Worm (Caenorhabditis elegans) whole organism, L4/young adult: ENCODE results near the gene wdr-48.

Experiments
- W03F9.2 ChIP-seq: fragments of 150-350 bp; optimal IDR thresholded peaks from 2 replicates; lab custom pipeline; 2014; ENCODE audit warnings: missing biosample characterization, missing genetic modification characterization
- dao-5 ChIP-seq: sonication (generic microtip); optimal IDR thresholded peaks from 2 replicates; lab custom pipeline; 2016; ENCODE audit warnings: missing genotype, missing genetic modification characterization, moderate library complexity, missing compliant biosample characterization
- him-1 ChIP-seq: sonication (generic microtip); optimal IDR thresholded peaks from 2 replicates; lab custom pipeline; 2016; ENCODE audit warnings: missing genotype, missing genetic modification reagents, missing genetic modification characterization, missing compliant biosample characterization

- TF ChIP-seq W03F9.2 (tag; lab: Kevin White, UChicago) (no peak), dao-5 (tag; lab: Kevin White, UChicago) (no peak), him-1 (tag; lab: Kevin White, UChicago) (no peak)
Observed at ce11 chrIII:4595771-4596227, 17.1 kb downstream of the wdr-48 start, which contains the start of gene asb-1.
